Worm (Caenorhabditis elegans): ENCODE data around the gene Y43H11AL.1.

Gene Y43H11AL.1

DNA sequence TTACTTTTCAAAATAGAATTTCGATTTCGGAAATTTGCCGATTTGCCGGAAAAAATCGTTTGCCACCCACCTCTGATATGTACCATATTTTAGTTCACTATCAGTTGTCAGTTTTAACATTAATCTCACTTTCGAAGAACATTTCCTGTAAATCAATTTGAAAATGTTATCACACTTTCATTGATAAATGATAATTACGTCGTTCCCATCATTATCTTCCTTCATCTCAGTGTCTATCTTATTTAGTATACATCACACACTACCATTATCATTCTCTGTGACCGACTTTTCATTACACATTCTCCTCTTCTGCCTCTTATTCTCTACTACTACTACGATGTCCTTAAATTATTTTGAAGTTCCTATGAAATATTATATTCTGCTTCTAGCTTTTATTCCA, 46.0 kb downstream of the Y43H11AL.1 start, which contains the start of gene T01D1.8:
TSS of gene T01D1.8 (plus strand) at position 236 of the 400 bp plus-strand sequence.
- TF ChIP-seq sea-2 (GFP tag; optimal IDR thresholded peaks at IDR 0.05) (no peak), elt-3 (tag; optimal IDR thresholded peaks at IDR 0.05) (no peak), aly-2 (tag; optimal IDR thresholded peaks at IDR 0.05) (no peak)

- TF ChIP-seq ceh-28 (tag; optimal IDR thresholded peaks at IDR 0.05) (no peak), ztf-4 (tag; optimal IDR thresholded peaks at IDR 0.05) (no peak), snpc-4 (tag; optimal IDR thresholded peaks at IDR 0.05) (no peak), nhr-28 (tag; optimal IDR thresholded peaks at IDR 0.05) (no peak), eor-1 (tag; optimal IDR thresholded peaks at IDR 0.05) (no peak), elt-1 (tag; optimal IDR thresholded peaks at IDR 0.05) (no peak), sea-2 (GFP tag; optimal IDR thresholded peaks at IDR 0.05) (no peak), ceh-82 (tag; optimal IDR thresholded peaks at IDR 0.05) (no peak), fkh-10 (GFP tag; optimal IDR thresholded peaks at IDR 0.05) (no peak), mml-1 (tag; optimal IDR thresholded peaks at IDR 0.05) (no peak), skn-1 (tag; optimal IDR thresholded peaks at IDR 0.05) (no peak), fkh-2 (tag; optimal IDR thresholded peaks at IDR 0.05) (no peak), mdl-1 (tag; optimal IDR thresholded peaks at IDR 0.05) (no peak), nhr-76 (tag; optimal IDR thresholded peaks at IDR 0.05) (no peak)
Measured at ce11 chrII:178993-179392, 53.5 kb downstream of the Y43H11AL.1 start, which contains the start of gene T01D1.4. Gene T01D1.4, minus strand, starts transcription at chrII:179093.

ce11 chrII:178146-178545, 54.4 kb downstream of the Y43H11AL.1 start:
- no peak for TF ChIP-seq ztf-11 (tag; optimal IDR thresholded peaks at IDR 0.05)
- TF ChIP-seq ceh-82 (tag; optimal IDR thresholded peaks at IDR 0.05), result no peak
- peak; percentile 64 for TF ChIP-seq nhr-25 (tag; optimal IDR thresholded peaks at IDR 0.05)
- no peak for TF ChIP-seq ceh-9 (tag; optimal IDR thresholded peaks at IDR 0.05)
- TF ChIP-seq ztf-4 (tag; optimal IDR thresholded peaks at IDR 0.05), result no peak
- TF ChIP-seq zag-1 (tag; optimal IDR thresholded peaks at IDR 0.05), result no peak
- TF ChIP-seq nhr-11 (tag; optimal IDR thresholded peaks at IDR 0.05), result no peak
- TF ChIP-seq jun-1 (tag; optimal IDR thresholded peaks at IDR 0.05), result no peak
- TF ChIP-seq R02D3.7 (tag; optimal IDR thresholded peaks at IDR 0.05), result no peak
- TF ChIP-seq elt-1 (tag; optimal IDR thresholded peaks at IDR 0.05), result peak; percentile 33

DNA sequence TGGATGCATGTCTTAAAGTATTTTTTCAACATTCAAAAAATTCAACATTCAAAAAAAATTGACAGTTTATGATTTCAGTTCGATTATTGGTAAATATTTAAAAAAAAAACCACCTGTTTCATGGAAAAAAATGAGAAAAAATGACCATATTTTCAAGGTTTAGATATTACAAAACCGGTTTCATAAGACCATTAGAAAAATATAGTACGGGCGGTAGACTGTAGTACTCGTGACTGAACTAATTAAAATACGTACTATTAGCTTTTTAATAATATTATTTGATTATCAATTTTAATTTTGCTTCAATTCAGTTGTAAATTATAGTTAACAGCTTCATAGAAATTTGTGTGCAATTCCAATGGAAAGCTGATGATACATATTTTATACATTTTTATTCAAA, 55.9 kb downstream of the Y43H11AL.1 start:
- TF ChIP-seq unc-39 (tag; optimal IDR thresholded peaks at IDR 0.05), result no peak
- TF ChIP-seq snpc-4 (tag; optimal IDR thresholded peaks at IDR 0.05), result no peak
- no peak for TF ChIP-seq nhr-76 (tag; optimal IDR thresholded peaks at IDR 0.05)
- TF ChIP-seq fkh-2 (tag; optimal IDR thresholded peaks at IDR 0.05), result no peak
- TF ChIP-seq tbx-2 (tag; optimal IDR thresholded peaks at IDR 0.05), result no peak
- TF ChIP-seq nhr-25 (tag; optimal IDR thresholded peaks at IDR 0.05), result no peak
- no peak for TF ChIP-seq nhr-43 (tag; optimal IDR thresholded peaks at IDR 0.05; ENCODE audit: poor library complexity, severe bottlenecking)
- no peak for TF ChIP-seq ceh-16 (tag; optimal IDR thresholded peaks at IDR 0.05)
- no peak for TF ChIP-seq zag-1 (tag; optimal IDR thresholded peaks at IDR 0.05)
- TF ChIP-seq egl-5 (tag; optimal IDR thresholded peaks at IDR 0.05), result no peak
- no peak for TF ChIP-seq mml-1 (tag; optimal IDR thresholded peaks at IDR 0.05)
- no peak for TF ChIP-seq nhr-11 (tag; optimal IDR thresholded peaks at IDR 0.05)
- no peak for TF ChIP-seq daf-12 (tag; optimal IDR thresholded peaks at IDR 0.05)
- TF ChIP-seq jun-1 (tag; optimal IDR thresholded peaks at IDR 0.05), result no peak
- TF ChIP-seq elt-3 (tag; optimal IDR thresholded peaks at IDR 0.05), result no peak
- no peak for TF ChIP-seq fos-1 (tag; optimal IDR thresholded peaks at IDR 0.05)
- no peak for TF ChIP-seq aly-2 (tag; optimal IDR thresholded peaks at IDR 0.05)

ce11 chrII:175868-176267, 56.7 kb downstream of the Y43H11AL.1 start, which contains the start of gene T01D1.3:
Gene T01D1.3, minus strand, starts transcription at chrII:175968.
- TF ChIP-seq ceh-16 (tag; optimal IDR thresholded peaks at IDR 0.05) (no peak), daf-12 (tag; optimal IDR thresholded peaks at IDR 0.05) (no peak), nhr-28 (tag; optimal IDR thresholded peaks at IDR 0.05) (no peak), fos-1 (tag; optimal IDR thresholded peaks at IDR 0.05) (no peak), unc-62 (GFP tag; optimal IDR thresholded peaks at IDR 0.05) (no peak), lsy-12 (tag; optimal IDR thresholded peaks at IDR 0.05) (no peak), nhr-23 (tag; optimal IDR thresholded peaks at IDR 0.05) (no peak), aly-2 (tag; optimal IDR thresholded peaks at IDR 0.05) (no peak), nfya-1 (tag; optimal IDR thresholded peaks at IDR 0.05; ENCODE audit: insufficient read depth) (no peak), nhr-12 (tag; optimal IDR thresholded peaks at IDR 0.05) (no peak), elt-1 (tag; optimal IDR thresholded peaks at IDR 0.05) (no peak), egl-27 (tag; optimal IDR thresholded peaks at IDR 0.05) (no peak), jun-1 (tag; optimal IDR thresholded peaks at IDR 0.05) (no peak), sea-2 (GFP tag; optimal IDR thresholded peaks at IDR 0.05) (no peak), ztf-4 (tag; optimal IDR thresholded peaks at IDR 0.05) (no peak), nhr-11 (tag; optimal IDR thresholded peaks at IDR 0.05) (no peak), nhr-43 (tag; optimal IDR thresholded peaks at IDR 0.05; ENCODE audit: poor library complexity, severe bottlenecking) (no peak)
